Fruit fly (Drosophila melanogaster) whole organism, adult: ENCODE measurements around the gene CG43333.

Experiments
- Mnt ChIP-seq: fragments of 200-800 bp; sonication (Bioruptor generic); optimal IDR thresholded peaks from 2 replicates; lab custom pipeline; 2016; ENCODE audit warnings: missing biosample characterization, mild to moderate bottlenecking, missing genetic modification characterization
- kay ChIP-seq: fragments of 200-800 bp; sonication (Bioruptor generic); peaks from one replicate; lab custom pipeline; 2016; ENCODE audit warnings: missing biosample characterization, missing genetic modification characterization, borderline replicate concordance

DNA sequence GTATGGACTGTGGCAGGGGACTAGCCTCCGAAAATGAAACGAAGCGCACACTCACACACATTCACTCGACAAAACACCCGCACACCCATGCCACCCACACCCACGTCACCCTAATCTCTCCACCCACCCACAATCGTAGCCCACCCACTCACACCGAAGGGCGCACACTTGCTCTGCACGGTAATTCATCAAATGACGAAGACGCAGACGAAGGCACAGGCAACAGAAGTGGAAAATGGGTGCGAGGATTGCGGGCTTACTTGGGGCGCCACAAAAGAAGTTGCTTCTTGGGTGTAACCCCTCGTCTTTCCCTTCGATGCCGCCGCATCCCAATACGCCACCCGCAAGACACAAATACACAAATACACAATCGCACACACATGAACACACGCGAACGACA lies 44.3 kb downstream of the CG43333 start:
- no peak for TF ChIP-seq kay (GFP tag; lab: Kevin White, UChicago)
- no peak for TF ChIP-seq Mnt (GFP tag; lab: Kevin White, UChicago)
